Worm (Caenorhabditis elegans): ENCODE data around the gene T06E6.10.
"Not testable (repeated sequence)": the region's sequence is repeated elsewhere in the genome, so short reads cannot be mapped to it uniquely, and the experiment has no call there.

T06E6.10 gene

ce11 chrV:15426944-15427343 lies 9.0 kb downstream of the T06E6.10 start, which contains the start of gene fbxa-209:
Gene fbxa-209 (minus strand): TSS chrV:15427044.
- TF ChIP-seq T07F8.4 (tag; optimal IDR thresholded peaks at IDR 0.05) (no peak), dox-1 (GFP tag; IDR thresholded peaks at IDR 0.05) (no peak), F10E7.11 (tag; optimal IDR thresholded peaks at IDR 0.05) (no peak), madf-3 (GFP tag; IDR thresholded peaks at IDR 0.05) (no peak), ceh-91 (GFP tag; IDR thresholded peaks at IDR 0.05) (no peak), nfya-1 (tag; optimal IDR thresholded peaks at IDR 0.05; ENCODE audit: borderline replicate concordance, insufficient read depth) (no peak), hsf-1 (GFP tag; IDR thresholded peaks at IDR 0.05) (no peak), efl-1 (GFP tag; optimal IDR thresholded peaks at IDR 0.05) (no peak), Y79H2A.3 (GFP tag; conservative IDR thresholded peaks at IDR 0.05) (no peak), Y67H2A.10 (GFP tag; conservative IDR thresholded peaks at IDR 0.05) (no peak), ceh-100 (GFP tag; IDR thresholded peaks at IDR 0.05) (no peak), Y56A3A.18 (GFP tag; IDR thresholded peaks at IDR 0.05) (no peak), pha-4 (tag; optimal IDR thresholded peaks at IDR 0.05) (no peak), attf-6 (GFP tag; IDR thresholded peaks at IDR 0.05) (no peak), mxl-1 (tag; optimal IDR thresholded peaks at IDR 0.05) (no peak)

DNA sequence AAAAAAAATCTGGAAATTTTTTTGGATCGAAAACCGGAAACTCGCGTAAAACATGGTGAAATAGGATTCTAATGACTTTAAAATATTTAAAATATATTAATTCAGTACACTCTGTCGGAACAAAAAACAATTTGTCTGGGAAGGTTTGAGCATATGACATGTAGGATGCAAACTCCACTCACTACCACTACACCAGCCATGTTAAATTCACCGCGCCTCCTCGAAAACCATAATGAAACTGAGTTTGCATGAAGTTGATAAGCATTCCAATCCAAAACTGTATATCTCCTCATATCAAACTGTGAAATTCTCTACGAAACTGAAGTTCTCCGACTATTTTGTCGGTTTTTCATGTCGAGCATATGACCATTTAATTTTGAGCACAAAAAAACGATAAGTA lies 11.2 kb downstream of the T06E6.10 start:
- TF ChIP-seq rpc-1 (optimal IDR thresholded peaks at IDR 0.05): not testable (repeated sequence)
- TF ChIP-seq rpc-1 (tag; optimal IDR thresholded peaks at IDR 0.05) (peak; percentile 58), tbp1 (GFP tag; optimal IDR thresholded peaks at IDR 0.05) (peak; percentile 86), Y53F4B.3 (GFP tag; IDR thresholded peaks at IDR 0.05) (peak; percentile 49; the same call in 1 of the 2 replicates), cebp-2 (GFP tag; IDR thresholded peaks at IDR 0.05) (peak; percentile 76; the same call in 1 of the 2 replicates), B0261.1 (tag; optimal IDR thresholded peaks at IDR 0.05) (peak; percentile 64), hsf-1 (GFP tag; IDR thresholded peaks at IDR 0.05) (peak; percentile 68; the same call in 1 of the 2 replicates), ztf-25 (GFP tag; IDR thresholded peaks at IDR 0.05) (peak; percentile 87; the same call in 1 of the 2 replicates), aptf-3 (GFP tag; IDR thresholded peaks at IDR 0.05) (0 out of 2 replicates have a peak, but pooled peaks have one; percentile 56), let-526 (GFP tag; IDR thresholded peaks at IDR 0.05) (0 out of 2 replicates have a peak, but pooled peaks have one; percentile 13)

DNA sequence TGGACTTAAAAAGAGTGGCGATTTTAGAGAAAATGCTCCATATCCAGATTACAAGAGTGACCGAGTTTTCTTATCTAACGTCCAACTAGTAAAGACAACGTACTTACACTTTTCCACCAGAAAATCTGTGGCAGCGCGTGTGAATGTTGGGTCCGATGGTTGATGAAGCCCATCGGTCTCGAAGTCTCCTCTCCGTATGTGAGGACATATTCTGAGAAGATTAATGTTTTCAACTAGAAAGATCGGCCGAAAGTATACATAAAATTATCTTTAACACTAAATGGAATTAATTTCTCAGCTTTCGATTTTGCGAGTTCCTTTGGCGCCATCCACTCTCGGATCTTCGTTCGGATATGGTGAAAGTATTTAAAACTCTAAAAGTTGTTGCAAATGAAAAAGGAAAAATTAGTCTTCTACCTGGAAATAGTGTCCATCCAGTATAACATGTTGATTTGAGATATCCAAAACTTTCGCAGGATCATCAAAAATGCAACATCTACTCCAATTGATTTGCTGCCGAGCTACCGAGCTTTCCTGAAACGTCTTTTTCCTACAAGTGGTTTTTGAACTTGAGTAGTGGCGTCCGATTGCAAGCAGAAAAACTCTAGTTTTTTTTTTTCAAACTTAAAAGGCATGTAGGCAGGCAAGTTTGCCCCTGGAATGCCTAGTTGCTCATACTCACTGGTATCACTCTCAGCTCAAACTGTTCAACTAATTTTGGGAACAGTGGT lies 13.6 kb downstream of the T06E6.10 start:
- TF ChIP-seq aptf-2 (GFP tag; conservative IDR thresholded peaks at IDR 0.05) (0 out of 2 replicates have a peak, but pooled peaks have one; percentile 61), snpc-1.3 (tag; optimal IDR thresholded peaks at IDR 0.05; ENCODE audit: insufficient read depth) (no peak), snpc-1.1 (tag; optimal IDR thresholded peaks at IDR 0.05; ENCODE audit: insufficient read depth) (no peak), lin-40 (tag; optimal IDR thresholded peaks at IDR 0.05) (no peak), mes-4 (tag; optimal IDR thresholded peaks at IDR 0.05) (no peak), K12H6.12 (tag; optimal IDR thresholded peaks at IDR 0.05) (no peak), atf-7 (tag; optimal IDR thresholded peaks at IDR 0.05) (no peak), lag-1 (GFP tag; IDR thresholded peaks at IDR 0.05) (0 out of 2 replicates have a peak, but pooled peaks have one; percentile 66), xnd-1 (tag; optimal IDR thresholded peaks at IDR 0.05) (no peak), let-607 (tag; optimal IDR thresholded peaks at IDR 0.05) (no peak), ztf-26 (tag; optimal IDR thresholded peaks at IDR 0.05) (no peak), cebp-2 (GFP tag; IDR thresholded peaks at IDR 0.05) (no peak), dpff-1 (tag; optimal IDR thresholded peaks at IDR 0.05) (no peak), B0035.1 (tag; optimal IDR thresholded peaks at IDR 0.05) (no peak), chd-7 (tag; optimal IDR thresholded peaks at IDR 0.05) (no peak), F10E7.11 (tag; optimal IDR thresholded peaks at IDR 0.05) (no peak), ceh-100 (GFP tag; IDR thresholded peaks at IDR 0.05) (no peak), Y53G8AR.9 (GFP tag; conservative IDR thresholded peaks at IDR 0.05) (no peak), sdz-38 (tag; optimal IDR thresholded peaks at IDR 0.05) (no peak), tlf-1 (GFP tag; optimal IDR thresholded peaks at IDR 0.05) (no peak), attf-3 (GFP tag; conservative IDR thresholded peaks at IDR 0.05) (0 out of 2 replicates have a peak, but pooled peaks have one; percentile 14), hmg-20 (GFP tag; IDR thresholded peaks at IDR 0.05) (no peak), T07F8.4 (tag; optimal IDR thresholded peaks at IDR 0.05) (no peak), dox-1 (GFP tag; IDR thresholded peaks at IDR 0.05) (no peak), ztf-6 (GFP tag; IDR thresholded peaks at IDR 0.05) (peak; percentile 63; the same call in 1 of the 2 replicates)

Data from whole organism, young adult.